Worm (Caenorhabditis elegans): ENCODE results near the gene frg-1.

DNA sequence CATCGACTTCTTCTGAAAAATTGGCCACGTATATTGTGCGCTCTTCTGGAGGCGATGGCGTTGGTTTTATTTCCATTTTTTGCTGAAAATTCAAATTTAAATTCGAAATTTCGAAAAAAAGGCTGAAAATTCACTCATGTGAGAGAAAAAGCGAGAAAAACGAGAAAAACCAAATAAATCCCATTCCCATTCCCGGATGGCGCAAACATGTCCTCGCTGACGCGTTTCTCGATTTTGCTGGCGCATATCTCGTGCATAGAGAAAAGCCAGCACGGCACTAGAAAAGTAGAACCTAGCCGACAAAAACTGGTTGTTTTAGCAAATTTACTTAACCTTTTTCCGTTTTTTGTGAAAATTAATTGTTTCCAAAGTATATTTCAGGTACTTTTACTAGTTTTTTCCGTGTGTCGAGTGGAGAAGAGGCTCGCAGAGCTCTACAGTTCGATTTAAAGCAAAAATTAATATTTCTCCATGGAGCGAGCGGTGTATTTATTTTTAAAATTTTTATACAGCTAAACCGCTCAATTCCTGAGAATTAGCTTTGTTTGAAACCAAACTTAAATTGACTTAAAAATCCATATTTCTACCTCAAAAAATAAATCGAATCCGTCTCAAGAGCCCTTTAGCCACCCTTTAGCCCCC, 47.1 kb upstream of the frg-1 start, which contains the start of gene rbm-7:
- no peak for TF ChIP-seq fkh-10 (GFP tag; optimal IDR thresholded peaks at IDR 0.05)
- TF ChIP-seq unc-62 (GFP tag; optimal IDR thresholded peaks at IDR 0.05 in 1 of 2) = no peak
- no peak for TF ChIP-seq unc-62 (tag; optimal IDR thresholded peaks at IDR 0.05)
- TF ChIP-seq ceh-28 (tag; optimal IDR thresholded peaks at IDR 0.05) = no peak
- no peak for TF ChIP-seq ceh-82 (tag; optimal IDR thresholded peaks at IDR 0.05)
- no peak for TF ChIP-seq pha-4 (GFP tag; IDR thresholded peaks at IDR 0.05)
- no peak for TF ChIP-seq pha-4 (tag; optimal IDR thresholded peaks at IDR 0.05)
